Fruit fly (Drosophila melanogaster) whole organism, prepupa: ENCODE data around the gene CG18754.
A peak's percentile ranks its signal among the peaks of the same experiment; 100 is the strongest.

Source experiments
- Blimp-1 ChIP-seq: fragments of 200-800 bp; sonication (Bioruptor generic); optimal IDR thresholded peaks from 3 replicates; lab custom pipeline; 2017; ENCODE audit warnings: missing biosample characterization, missing genetic modification characterization, mild to moderate bottlenecking, moderate library complexity, missing genetic modification reagents
- CG10631 ChIP-seq: fragments of 200-800 bp; sonication (Bioruptor generic); optimal IDR thresholded peaks from 2 replicates; lab custom pipeline; 2016; ENCODE audit warnings: missing biosample characterization, missing genetic modification characterization
- CG11294 ChIP-seq: fragments of 200-800 bp; sonication (Bioruptor generic); IDR thresholded peaks from 2 replicates; pipeline ENCODE4 v1.3.6; 2022; ENCODE audit warnings: missing biosample characterization, missing genetic modification characterization
- CG11762 ChIP-seq: fragments of 200-800 bp; sonication (Bioruptor generic); optimal IDR thresholded peaks from 3 replicates; lab custom pipeline; 2016; ENCODE audit warnings: missing biosample characterization, missing genetic modification characterization; ENCODE audit not compliant: insufficient read depth
- CG11902 ChIP-seq: fragments of 200-800 bp; sonication (Bioruptor generic); optimal IDR thresholded peaks from 3 replicates; lab custom pipeline; 2016; ENCODE audit warnings: missing biosample characterization, missing genetic modification characterization
- CG15336 ChIP-seq: fragments of 200-800 bp; sonication (Bioruptor generic); IDR thresholded peaks from 2 replicates; pipeline ENCODE4 v1.3.6; 2022; ENCODE audit warnings: missing biosample characterization, missing genetic modification characterization
- CG1621 ChIP-seq: fragments of 200-800 bp; sonication (Bioruptor generic); optimal IDR thresholded peaks from 3 replicates; lab custom pipeline; 2018; ENCODE audit warnings: missing biosample characterization, mild to moderate bottlenecking, missing genetic modification characterization
- CG34406 ChIP-seq: fragments of 200-800 bp; sonication (Bioruptor generic); optimal IDR thresholded peaks from 3 replicates; lab custom pipeline; 2016; ENCODE audit warnings: missing biosample characterization, missing genetic modification characterization
- CG3919 ChIP-seq: fragments of 200-800 bp; sonication (Bioruptor generic); optimal IDR thresholded peaks from 3 replicates; lab custom pipeline; 2016; ENCODE audit warnings: missing biosample characterization, missing genetic modification characterization
- CG6163 ChIP-seq: fragments of 200-800 bp; sonication (Bioruptor generic); IDR thresholded peaks from 3 replicates; pipeline ENCODE4 v1.3.6; 2022; ENCODE audit warnings: missing biosample characterization, missing genetic modification characterization
- CG6792 ChIP-seq: fragments of 200-800 bp; sonication (Bioruptor generic); optimal IDR thresholded peaks from 3 replicates; lab custom pipeline; 2016; ENCODE audit warnings: missing biosample characterization, missing genetic modification characterization
- CG7368 ChIP-seq: fragments of 200-800 bp; sonication (Bioruptor generic); optimal IDR thresholded peaks from 3 replicates; lab custom pipeline; 2016; ENCODE audit warnings: missing biosample characterization, missing genetic modification characterization
- CG8319 ChIP-seq: fragments of 200-800 bp; sonication (Bioruptor generic); optimal IDR thresholded peaks from 3 replicates; lab custom pipeline; 2016; ENCODE audit warnings: missing biosample characterization, missing genetic modification characterization
- CG8632 ChIP-seq: fragments of 200-800 bp; sonication (Bioruptor generic); optimal IDR thresholded peaks from 3 replicates; lab custom pipeline; 2016; ENCODE audit warnings: missing biosample characterization, missing genetic modification characterization
- Eip78C ChIP-seq: fragments of 200-800 bp; sonication (Bioruptor generic); peaks from one replicate; lab custom pipeline; 2016; ENCODE audit warnings: missing biosample characterization, missing genetic modification characterization
- Eip93F ChIP-seq: fragments of 200-800 bp; sonication (Bioruptor generic); optimal IDR thresholded peaks from 2 replicates; lab custom pipeline; 2016; ENCODE audit warnings: missing biosample characterization, mild to moderate bottlenecking, missing genetic modification characterization
- Ets21C ChIP-seq: fragments of 200-800 bp; sonication (Bioruptor generic); optimal IDR thresholded peaks from 3 replicates; lab custom pipeline; 2016; ENCODE audit warnings: missing biosample characterization, missing genetic modification characterization
- Ets96B ChIP-seq: fragments of 200-800 bp; optimal IDR thresholded peaks from 2 replicates; lab custom pipeline; 2019; ENCODE audit warnings: missing biosample characterization, mild to moderate bottlenecking, missing genetic modification characterization, moderate library complexity
- Gug ChIP-seq: fragments of 200-800 bp; sonication (Bioruptor generic); IDR thresholded peaks from 2 replicates; pipeline ENCODE4 v1.3.6; 2022; ENCODE audit warnings: missing biosample characterization, missing genetic modification characterization
- Hr39 ChIP-seq: fragments of 200-800 bp; sonication (Bioruptor generic); optimal IDR thresholded peaks from 2 replicates; lab custom pipeline; 2016; ENCODE audit warnings: missing biosample characterization, missing genetic modification characterization
- Hr4 ChIP-seq: fragments of 200-800 bp; sonication (Bioruptor generic); optimal IDR thresholded peaks from 3 replicates; lab custom pipeline; 2016; ENCODE audit warnings: missing biosample characterization, missing genetic modification characterization
- Met ChIP-seq: fragments of 200-800 bp; sonication (Bioruptor generic); optimal IDR thresholded peaks from 3 replicates; lab custom pipeline; 2016; ENCODE audit warnings: missing biosample characterization, missing genetic modification characterization
- Smox ChIP-seq: fragments of 200-800 bp; sonication (Bioruptor generic); optimal IDR thresholded peaks from 3 replicates; lab custom pipeline; 2016; ENCODE audit warnings: missing biosample characterization, missing genetic modification characterization
- Sox102F ChIP-seq: fragments of 200-800 bp; sonication (Bioruptor generic); optimal IDR thresholded peaks from 2 replicates; lab custom pipeline; 2016; ENCODE audit warnings: missing biosample characterization, mild to moderate bottlenecking, missing genetic modification characterization
- Sox15 ChIP-seq: fragments of 200-800 bp; sonication (Bioruptor generic); optimal IDR thresholded peaks from 3 replicates; lab custom pipeline; 2016; ENCODE audit warnings: missing biosample characterization, missing genetic modification characterization
- dsx ChIP-seq: fragments of 200-800 bp; optimal IDR thresholded peaks from 3 replicates; lab custom pipeline; 2019; ENCODE audit warnings: missing biosample characterization, mild to moderate bottlenecking, missing genetic modification characterization, moderate library complexity; ENCODE audit not compliant: poor library complexity, severe bottlenecking
- esn ChIP-seq: fragments of 200-800 bp; sonication (Bioruptor generic); optimal IDR thresholded peaks from 2 replicates; lab custom pipeline; 2016; ENCODE audit warnings: missing biosample characterization, mild to moderate bottlenecking, missing genetic modification characterization, moderate library complexity
- fd59A ChIP-seq: fragments of 200-800 bp; sonication (Bioruptor generic); optimal IDR thresholded peaks from 2 replicates; lab custom pipeline; 2017; ENCODE audit warnings: missing biosample characterization, mild to moderate bottlenecking, missing genetic modification characterization, missing genetic modification reagents
- fkh ChIP-seq: fragments of 200-800 bp; sonication (Bioruptor generic); optimal IDR thresholded peaks from 3 replicates; lab custom pipeline; 2017; ENCODE audit warnings: missing biosample characterization, mild to moderate bottlenecking, missing genetic modification characterization, moderate library complexity
- lz ChIP-seq: fragments of 200-800 bp; sonication (Bioruptor generic); optimal IDR thresholded peaks from 3 replicates; lab custom pipeline; 2016; ENCODE audit warnings: missing biosample characterization, missing genetic modification characterization
- net ChIP-seq: fragments of 200-800 bp; sonication (Bioruptor generic); optimal IDR thresholded peaks from 3 replicates; lab custom pipeline; 2016; ENCODE audit warnings: missing biosample characterization, missing genetic modification characterization
- salr ChIP-seq, 2 experiments: fragments of 200-800 bp; sonication (Bioruptor generic); optimal IDR thresholded peaks; 3 replicates each; lab custom pipeline; 2016 to 2018; ENCODE audit warnings: missing biosample characterization in 2 of 2, missing genetic modification characterization in 2 of 2, mild to moderate bottlenecking in 1 of 2
- spab ChIP-seq: fragments of 200-800 bp; sonication (Bioruptor generic); optimal IDR thresholded peaks from 2 replicates; lab custom pipeline; 2017; ENCODE audit warnings: missing biosample characterization, mild to moderate bottlenecking, missing genetic modification characterization, missing genetic modification reagents
- ss ChIP-seq, 2 experiments: fragments of 200-800 bp; sonication (Bioruptor generic); optimal IDR thresholded peaks; 2 replicates in 1 of 2; 3 replicates in 1 of 2; lab custom pipeline; 2017 to 2018; ENCODE audit warnings: mild to moderate bottlenecking in 2 of 2, missing biosample characterization in 2 of 2, missing genetic modification characterization in 2 of 2, moderate library complexity in 1 of 2
- svp ChIP-seq: fragments of 200-800 bp; sonication (Bioruptor generic); peaks from one replicate; lab custom pipeline; 2016; ENCODE audit warnings: missing biosample characterization, missing genetic modification characterization
- topi ChIP-seq: fragments of 200-800 bp; sonication (Bioruptor generic); optimal IDR thresholded peaks from 3 replicates; lab custom pipeline; 2016; ENCODE audit warnings: missing biosample characterization, missing genetic modification characterization
- vri ChIP-seq: fragments of 200-800 bp; sonication (Bioruptor generic); optimal IDR thresholded peaks from 3 replicates; lab custom pipeline; 2016; ENCODE audit warnings: missing biosample characterization, mild to moderate bottlenecking, missing genetic modification characterization

CG18754 gene

DNA sequence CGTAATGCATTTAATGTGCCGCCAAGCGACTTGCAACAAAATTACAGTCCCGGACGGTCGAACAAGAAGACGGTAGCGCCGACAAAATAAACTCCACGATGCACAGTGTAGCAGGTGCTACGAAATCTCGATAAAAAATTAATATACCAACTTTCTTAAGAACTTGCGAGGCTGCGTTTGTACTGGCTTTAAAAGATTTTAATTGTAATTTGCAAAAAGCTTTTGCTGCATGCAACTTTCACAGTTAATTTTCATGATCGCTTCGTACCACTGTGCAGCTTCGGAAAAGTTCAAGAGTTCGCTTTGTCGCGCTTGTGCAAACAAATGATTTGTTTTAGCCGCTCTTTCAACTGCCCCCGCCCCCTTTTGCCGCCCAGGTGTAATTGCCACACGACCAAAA lies 37.7 kb upstream of the CG18754 start (continued):
- TF ChIP-seq fd59A (GFP tag; lab: Kevin White, UChicago) (peak; percentile 40), CG8632 (GFP tag; lab: Kevin White, UChicago) (peak; percentile 62), CG11762 (GFP tag; lab: Kevin White, UChicago) (peak; percentile 70), topi (GFP tag; lab: Kevin White, UChicago) (peak; percentile 74), Eip93F (no peak), Gug (GFP tag; lab: Robert Waterston, UW) (peak; percentile 80), CG7368 (GFP tag; lab: Kevin White, UChicago) (peak; percentile 67), CG6792 (GFP tag; lab: Kevin White, UChicago) (peak; percentile 65), CG6163 (GFP tag; lab: Robert Waterston, UW) (peak; percentile 92), CG10631 (peak; percentile 61), lz (peak; percentile 65), CG11294 (GFP tag; lab: Robert Waterston, UW) (peak; percentile 79; the same call in 1 of the 2 replicates), Hr4 (GFP tag; lab: Kevin White, UChicago) (peak; percentile 92), spab (GFP tag; lab: Kevin White, UChicago) (peak; percentile 56), Blimp-1 (GFP tag; lab: Kevin White, UChicago) (no peak), fkh (GFP tag; lab: Kevin White, UChicago) (no peak), CG11902 (peak; percentile 67)

DNA sequence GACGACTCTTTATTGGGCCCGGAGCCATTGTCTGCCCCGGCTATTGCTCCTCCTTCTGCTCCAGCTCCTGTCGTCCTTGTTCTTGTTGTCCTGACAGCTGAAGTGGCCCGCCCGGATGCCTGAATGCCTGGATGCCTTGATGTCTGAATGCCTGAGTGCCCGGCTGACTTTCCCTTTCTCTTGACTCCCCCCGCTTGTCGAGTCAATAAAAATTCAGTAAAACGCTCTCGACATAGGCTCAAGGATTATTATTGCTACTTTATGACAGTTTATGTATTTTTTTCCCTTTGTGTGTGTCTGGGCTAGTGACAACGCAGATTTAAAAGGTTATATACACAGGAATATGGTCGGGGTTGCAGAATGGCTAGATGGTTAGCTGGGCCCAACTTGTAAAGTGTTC lies 34.0 kb upstream of the CG18754 start:
- no peak for TF ChIP-seq Met (GFP tag; lab: Kevin White, UChicago)
- no peak for TF ChIP-seq ss (GFP tag; optimal IDR thresholded peaks at IDR 0.05; lab: Kevin White, UChicago)
- TF ChIP-seq topi (GFP tag; lab: Kevin White, UChicago), result no peak
- no peak for TF ChIP-seq Ets21C (GFP tag; lab: Kevin White, UChicago)
- no peak for TF ChIP-seq dsx (GFP tag; lab: Kevin White, UChicago)
- TF ChIP-seq CG8319 (GFP tag; lab: Kevin White, UChicago), result no peak
- TF ChIP-seq CG15336 (GFP tag; lab: Robert Waterston, UW), result no peak
- TF ChIP-seq salr (GFP tag; optimal IDR thresholded peaks at IDR 0.05; lab: Kevin White, UChicago), result no peak
- TF ChIP-seq CG7368 (GFP tag; lab: Kevin White, UChicago), result no peak
- no peak for TF ChIP-seq svp (GFP tag; lab: Kevin White, UChicago)

DNA sequence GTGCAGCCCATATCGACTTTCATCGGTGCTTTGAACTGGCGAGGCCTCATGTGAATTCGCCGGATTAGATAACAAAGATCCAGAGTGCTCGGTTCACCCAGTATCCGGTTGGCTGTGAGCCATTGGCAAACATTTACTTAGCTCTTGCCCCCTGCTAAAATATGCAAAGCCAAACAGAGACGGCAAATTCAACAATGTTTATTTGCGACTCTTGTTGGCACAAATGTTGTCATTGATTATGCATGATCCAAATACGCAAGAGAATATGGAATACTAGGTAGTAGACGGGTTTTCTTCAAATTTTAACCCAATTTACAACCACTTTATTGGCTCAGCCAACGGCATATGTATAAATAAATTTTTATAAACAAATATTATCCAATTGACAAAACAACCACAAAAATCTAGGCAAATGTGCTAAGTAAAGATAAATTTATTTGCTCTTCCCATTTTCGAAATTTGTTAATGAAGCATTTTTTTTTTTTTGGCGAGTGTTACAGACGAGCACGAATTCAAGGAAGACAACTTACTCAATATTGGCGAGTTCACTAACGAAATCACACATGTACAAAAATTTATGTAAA lies 31.2 kb upstream of the CG18754 start:
- TF ChIP-seq fd59A (GFP tag; lab: Kevin White, UChicago), result no peak
- TF ChIP-seq vri (GFP tag; lab: Kevin White, UChicago), result peak; percentile 90
- TF ChIP-seq CG1621 (tag; lab: Kevin White, UChicago), result no peak
- TF ChIP-seq Smox (GFP tag; lab: Kevin White, UChicago), result peak; percentile 25
- no peak for TF ChIP-seq Hr39 (GFP tag; lab: Kevin White, UChicago)
- TF ChIP-seq Sox102F (GFP tag; lab: Kevin White, UChicago), result peak; percentile 44
- TF ChIP-seq fkh (GFP tag; lab: Kevin White, UChicago), result peak; percentile 97
- TF ChIP-seq CG8632 (GFP tag; lab: Kevin White, UChicago), result peak; percentile 34
- TF ChIP-seq CG7368 (GFP tag; lab: Kevin White, UChicago), result peak; percentile 26
- peak; percentile 14 for TF ChIP-seq CG34406 (GFP tag; lab: Kevin White, UChicago)
- no peak for TF ChIP-seq Ets21C (GFP tag; lab: Kevin White, UChicago)
- TF ChIP-seq lz, result no peak
- no peak for TF ChIP-seq CG6163 (GFP tag; lab: Robert Waterston, UW)
- peak; percentile 50 for TF ChIP-seq svp (GFP tag; lab: Kevin White, UChicago)
- TF ChIP-seq CG3919, result peak; percentile 39
- no peak for TF ChIP-seq CG15336 (GFP tag; lab: Robert Waterston, UW)
- peak; percentile 4 for TF ChIP-seq net (GFP tag; lab: Kevin White, UChicago)
- TF ChIP-seq Eip78C (GFP tag; lab: Kevin White, UChicago), result peak; percentile 67
- no peak for TF ChIP-seq Ets96B (tag; lab: Kevin White, UChicago)
- TF ChIP-seq Sox15, result no peak
- TF ChIP-seq esn, result peak; percentile 44
- TF ChIP-seq topi (GFP tag; lab: Kevin White, UChicago), result peak; percentile 13
- TF ChIP-seq Met (GFP tag; lab: Kevin White, UChicago), result peak; percentile 53
- TF ChIP-seq CG6792 (GFP tag; lab: Kevin White, UChicago), result peak; percentile 30
